Worm (Caenorhabditis elegans): Measurements from ENCODE around the gene C06E7.2.

C06E7.2 gene

DNA sequence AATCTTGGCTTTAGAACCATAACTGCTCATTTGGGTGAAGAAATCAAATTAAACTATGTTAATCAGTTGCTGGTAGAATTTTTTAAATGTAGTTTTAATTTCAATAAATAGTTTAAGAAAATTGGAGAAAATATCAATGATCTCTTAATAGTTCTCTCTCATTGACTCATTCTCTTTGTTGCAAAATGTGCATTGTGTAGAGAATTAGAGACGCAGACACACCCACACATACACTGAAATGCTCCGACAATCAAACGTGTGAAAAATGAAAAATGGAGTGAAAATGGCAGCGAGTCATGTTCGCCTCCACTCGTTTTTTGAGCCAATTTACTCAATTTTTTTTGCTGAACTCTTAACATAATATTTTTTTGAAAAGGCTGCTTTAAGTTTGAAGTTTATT, 18.3 kb upstream of the C06E7.2 start:
- TF ChIP-seq ceh-44 (GFP tag; IDR thresholded peaks at IDR 0.05) (no peak), set-16 (GFP tag; IDR thresholded peaks at IDR 0.05) (no peak), nhr-28 (tag; optimal IDR thresholded peaks at IDR 0.05) (peak; percentile 11), Y5F2A.4 (GFP tag; optimal IDR thresholded peaks at IDR 0.05) (no peak)

DNA sequence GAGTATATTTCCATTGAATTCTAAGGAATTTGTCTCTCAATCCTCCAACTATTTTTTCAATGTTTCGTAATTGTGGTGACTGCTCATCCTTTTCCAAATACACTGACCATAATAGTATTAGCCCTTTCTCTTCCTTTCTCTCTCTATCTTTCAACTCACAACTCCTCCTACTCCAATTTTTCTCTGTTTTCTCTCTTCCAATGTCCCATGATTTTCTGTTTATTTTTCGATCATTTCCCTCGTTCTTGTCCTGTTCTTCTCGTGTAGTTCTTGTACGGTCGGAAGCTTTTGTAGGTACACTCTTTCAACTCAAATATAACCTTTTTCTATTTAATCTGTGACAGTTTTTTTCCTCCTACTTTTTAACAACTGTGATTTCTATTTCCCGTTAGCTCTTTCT, 17.3 kb upstream of the C06E7.2 start:
- no peak for TF ChIP-seq ceh-28 (tag; optimal IDR thresholded peaks at IDR 0.05)
- TF ChIP-seq pha-4 (GFP tag; IDR thresholded peaks at IDR 0.05): no peak
- TF ChIP-seq pha-4 (tag; optimal IDR thresholded peaks at IDR 0.05): peak; percentile 95
- no peak for TF ChIP-seq lim-7 (GFP tag; IDR thresholded peaks at IDR 0.05)
- no peak for TF ChIP-seq egl-27 (tag; optimal IDR thresholded peaks at IDR 0.05)
- peak; percentile 70 for TF ChIP-seq hlh-30 (tag; optimal IDR thresholded peaks at IDR 0.05; ENCODE audit: insufficient read depth)
- no peak for TF ChIP-seq daf-16 (GFP tag; optimal IDR thresholded peaks at IDR 0.05)
- peak; percentile 5 for TF ChIP-seq daf-16 (tag; optimal IDR thresholded peaks at IDR 0.05)
- peak; percentile 70 for TF ChIP-seq nhr-28 (tag; optimal IDR thresholded peaks at IDR 0.05)
- no peak for TF ChIP-seq zip-11 (GFP tag; IDR thresholded peaks at IDR 0.05)
- TF ChIP-seq pqm-1 (tag; optimal IDR thresholded peaks at IDR 0.05): peak; percentile 18

DNA sequence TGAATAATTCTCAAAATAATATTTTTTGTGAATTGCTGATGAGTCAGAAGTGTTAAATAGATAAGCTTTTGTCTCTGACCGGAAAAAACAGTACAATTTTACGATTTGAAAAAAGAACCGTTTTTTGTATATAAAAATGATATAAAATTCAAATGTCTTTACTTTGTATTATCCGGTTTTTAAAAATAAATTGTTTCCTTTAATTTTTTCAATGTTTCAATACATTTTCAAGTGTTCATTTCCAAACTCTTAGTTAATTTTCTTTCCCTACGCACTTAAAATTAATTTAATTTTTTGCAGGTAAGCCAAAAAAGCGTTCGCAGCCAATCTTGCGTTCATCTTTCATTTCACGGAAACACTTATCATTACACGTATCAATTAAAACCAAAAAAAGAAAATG, 14.8 kb upstream of the C06E7.2 start, which contains the start of gene egal-1:
egal-1 (plus strand) TSS at position 301 of the 400 bp plus-strand sequence.
- no peak for TF ChIP-seq ceh-62 (tag; optimal IDR thresholded peaks at IDR 0.05)
- no peak for TF ChIP-seq saeg-2 (GFP tag; IDR thresholded peaks at IDR 0.05)
- TF ChIP-seq Y48G9A.11 (GFP tag; IDR thresholded peaks at IDR 0.05): no peak
- no peak for TF ChIP-seq lin-38 (GFP tag; IDR thresholded peaks at IDR 0.05)
- TF ChIP-seq daf-16 (GFP tag; optimal IDR thresholded peaks at IDR 0.05): no peak
- TF ChIP-seq daf-16 (tag; optimal IDR thresholded peaks at IDR 0.05): no peak
- TF ChIP-seq attf-4 (tag; optimal IDR thresholded peaks at IDR 0.05): no peak
- no peak for TF ChIP-seq ceh-44 (GFP tag; IDR thresholded peaks at IDR 0.05)
- TF ChIP-seq ztf-11 (tag; optimal IDR thresholded peaks at IDR 0.05): no peak
- no peak for TF ChIP-seq duxl-1 (tag; optimal IDR thresholded peaks at IDR 0.05; ENCODE audit: poor library complexity)
- no peak for TF ChIP-seq rbr-2 (tag; optimal IDR thresholded peaks at IDR 0.05)
- no peak for TF ChIP-seq R02D3.7 (tag; optimal IDR thresholded peaks at IDR 0.05)
- TF ChIP-seq snpc-1.2 (GFP tag; IDR thresholded peaks at IDR 0.05): no peak
- no peak for TF ChIP-seq hlh-11 (tag; optimal IDR thresholded peaks at IDR 0.05)
- no peak for TF ChIP-seq nhr-41 (GFP tag; IDR thresholded peaks at IDR 0.05)

DNA sequence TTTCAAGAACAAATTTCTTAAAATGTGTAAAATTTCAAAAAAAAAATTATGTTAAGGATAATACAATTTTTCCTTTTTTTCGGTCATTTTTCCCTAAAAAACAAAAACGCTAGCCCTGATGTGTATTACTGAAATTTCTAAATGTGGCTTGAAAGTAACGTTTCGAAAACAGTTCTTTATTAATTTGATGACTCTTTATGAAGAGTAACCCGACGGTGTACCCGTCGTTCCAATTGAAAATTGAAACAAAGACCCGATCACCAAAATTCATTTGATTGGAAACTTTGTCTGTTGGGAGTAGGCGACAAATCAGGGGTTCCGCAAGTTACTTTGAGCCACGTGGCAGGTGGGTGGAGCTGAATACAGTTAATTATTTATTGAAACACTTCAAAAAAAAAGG, 6.5 kb upstream of the C06E7.2 start:
- no peak for TF ChIP-seq rbr-2 (tag; optimal IDR thresholded peaks at IDR 0.05)
- peak; percentile 84 for TF ChIP-seq snpc-1.2 (GFP tag; IDR thresholded peaks at IDR 0.05)
- peak; percentile 30 for TF ChIP-seq F49E8.2 (tag; optimal IDR thresholded peaks at IDR 0.05; ENCODE audit: borderline replicate concordance)

DNA sequence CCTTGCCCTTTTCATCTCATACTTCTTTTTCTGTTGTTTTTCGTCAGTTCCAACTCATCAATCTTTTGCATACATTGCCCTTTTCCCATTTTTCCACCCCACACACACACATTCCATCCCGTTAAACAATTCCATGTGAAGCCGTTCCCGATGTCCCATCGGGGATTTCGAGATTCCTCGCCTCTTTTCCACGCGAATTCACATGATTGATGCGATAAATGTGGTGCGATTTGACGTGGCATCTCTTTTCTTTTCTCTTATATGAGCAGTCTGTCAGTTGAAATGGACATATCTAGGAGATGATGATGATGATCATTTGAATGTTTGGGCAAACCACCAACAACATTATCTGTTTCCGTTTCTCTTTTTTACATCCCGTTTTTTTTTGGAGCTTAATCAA, 5.1 kb upstream of the C06E7.2 start:
- peak in 1 of 2 experiments; percentile 99 for TF ChIP-seq unc-62 (GFP tag; optimal IDR thresholded peaks at IDR 0.05 in 1 of 2)
- no peak for TF ChIP-seq unc-62 (tag; optimal IDR thresholded peaks at IDR 0.05)
- no peak for TF ChIP-seq F10B5.3 (tag; optimal IDR thresholded peaks at IDR 0.05)

DNA sequence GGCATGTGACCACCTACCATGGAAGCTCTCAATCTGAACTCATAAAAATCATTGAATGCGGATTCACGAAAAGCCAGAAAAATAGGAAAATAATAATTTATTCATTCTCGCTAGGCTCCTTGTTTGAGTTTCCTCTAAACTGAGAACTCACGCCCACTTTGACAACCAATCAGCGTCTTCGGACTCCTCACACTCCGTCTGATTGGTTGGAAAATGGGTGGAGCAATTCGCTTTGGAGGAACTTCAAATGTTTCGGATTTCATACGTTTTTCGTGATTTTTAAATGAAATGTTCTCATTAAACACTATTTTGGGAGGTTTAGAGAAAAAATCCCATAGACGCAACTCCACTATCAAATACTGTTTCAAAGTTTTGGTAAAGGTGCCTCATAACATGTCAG, 3.6 kb downstream of the C06E7.2 start:
- no peak for TF ChIP-seq ctbp-1 (GFP tag; IDR thresholded peaks at IDR 0.05)
- TF ChIP-seq aha-1 (tag): peak; percentile 5
- no peak for TF ChIP-seq unc-130 (GFP tag; optimal IDR thresholded peaks at IDR 0.05)
- no peak for TF ChIP-seq jun-1 (tag; optimal IDR thresholded peaks at IDR 0.05)
- no peak for TF ChIP-seq egl-43 (GFP tag; IDR thresholded peaks at IDR 0.05)
- no peak for TF ChIP-seq zip-11 (GFP tag; IDR thresholded peaks at IDR 0.05)
- no peak for TF ChIP-seq nhr-48 (tag; optimal IDR thresholded peaks at IDR 0.05)
- TF ChIP-seq hlh-11 (tag; optimal IDR thresholded peaks at IDR 0.05): no peak

Measured in whole organism, L4 larva.